Worm (Caenorhabditis elegans): Measurements from ENCODE around the gene Y57G11C.52.

The Y57G11C.52 gene

DNA sequence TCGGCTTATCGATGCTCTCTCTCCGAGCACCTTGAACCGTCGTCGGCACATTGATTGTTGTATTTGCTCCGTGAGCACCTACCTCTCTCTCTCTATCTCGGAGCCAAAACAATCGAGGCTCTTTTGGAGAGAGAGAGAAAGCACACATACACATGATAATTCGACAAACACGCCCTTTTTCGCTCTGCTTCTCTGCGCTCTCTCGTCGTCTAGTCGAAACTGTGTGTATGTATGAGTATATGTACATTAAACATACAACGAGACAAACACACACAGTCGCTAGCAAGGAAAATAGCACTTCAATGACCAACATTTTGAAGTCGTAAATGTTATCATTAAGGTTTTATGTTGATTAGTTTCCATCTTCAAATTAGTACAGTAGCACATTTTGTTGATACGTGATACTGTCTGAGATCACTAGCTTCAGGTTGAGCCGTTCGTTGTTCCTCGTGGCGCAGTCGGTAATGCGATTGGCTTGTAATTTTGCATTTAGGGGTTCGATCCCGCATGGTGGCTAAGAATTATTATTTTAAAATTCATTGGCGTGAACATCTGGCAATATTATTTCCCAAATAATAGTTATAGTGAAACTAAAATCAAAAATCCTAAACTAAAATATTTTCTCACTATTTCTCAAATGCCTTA, 21.2 kb downstream of the Y57G11C.52 start (continued):
- TF ChIP-seq ceh-6 (GFP tag; optimal IDR thresholded peaks at IDR 0.05): no peak
- TF ChIP-seq ceh-14 (tag; optimal IDR thresholded peaks at IDR 0.05): no peak
- peak; percentile 44 for TF ChIP-seq T23F11.4 (GFP tag; optimal IDR thresholded peaks at IDR 0.05)
- TF ChIP-seq zip-5 (tag; optimal IDR thresholded peaks at IDR 0.05): no peak
- TF ChIP-seq F13H6.1 (tag; optimal IDR thresholded peaks at IDR 0.05): no peak
- peak; percentile 11 for TF ChIP-seq hlh-30 (tag; optimal IDR thresholded peaks at IDR 0.05; ENCODE audit: insufficient read depth)
- no peak for TF ChIP-seq fkh-10 (GFP tag; optimal IDR thresholded peaks at IDR 0.05)
- TF ChIP-seq ceh-2 (tag; optimal IDR thresholded peaks at IDR 0.05): no peak
- TF ChIP-seq ceh-24 (tag; optimal IDR thresholded peaks at IDR 0.05): no peak
- no peak for TF ChIP-seq K09A11.1 (tag; optimal IDR thresholded peaks at IDR 0.05; ENCODE audit: insufficient read depth)
- no peak for TF ChIP-seq pros-1 (tag; optimal IDR thresholded peaks at IDR 0.05)
- TF ChIP-seq ref-2 (tag; optimal IDR thresholded peaks at IDR 0.05): no peak
- no peak for TF ChIP-seq madf-2 (tag; optimal IDR thresholded peaks at IDR 0.05)
- no peak for TF ChIP-seq lim-6 (tag; optimal IDR thresholded peaks at IDR 0.05)
- no peak for TF ChIP-seq ceh-30 (tag; optimal IDR thresholded peaks at IDR 0.05)
- no peak for TF ChIP-seq hlh-6 (tag; optimal IDR thresholded peaks at IDR 0.05)
- TF ChIP-seq hlh-15 (tag; optimal IDR thresholded peaks at IDR 0.05): no peak
- no peak for TF ChIP-seq ceh-45 (GFP tag; IDR thresholded peaks at IDR 0.05)
- peak; percentile 24 for TF ChIP-seq sox-4 (tag; optimal IDR thresholded peaks at IDR 0.05)
- no peak for TF ChIP-seq hlh-8 (tag; optimal IDR thresholded peaks at IDR 0.05)
- TF ChIP-seq nhr-11 (tag; optimal IDR thresholded peaks at IDR 0.05): no peak
- no peak for TF ChIP-seq unc-86 (tag; optimal IDR thresholded peaks at IDR 0.05)
- no peak for TF ChIP-seq ztf-16 (tag; optimal IDR thresholded peaks at IDR 0.05)
- peak; percentile 50 for TF ChIP-seq ceh-22 (tag; optimal IDR thresholded peaks at IDR 0.05)
- peak; percentile 69 for TF ChIP-seq pha-2 (tag; optimal IDR thresholded peaks at IDR 0.05)
- TF ChIP-seq pat-9 (tag; optimal IDR thresholded peaks at IDR 0.05): no peak
- TF ChIP-seq syd-9 (tag; optimal IDR thresholded peaks at IDR 0.05): no peak
- no peak for TF ChIP-seq pqm-1 (tag; optimal IDR thresholded peaks at IDR 0.05)
- no peak for TF ChIP-seq gmeb-2 (tag; optimal IDR thresholded peaks at IDR 0.05)
- TF ChIP-seq ama-1 (optimal IDR thresholded peaks at IDR 0.05): no peak
- peak; percentile 58 for TF ChIP-seq elt-2 (tag; optimal IDR thresholded peaks at IDR 0.05)
- no peak for TF ChIP-seq eyg-1 (tag; optimal IDR thresholded peaks at IDR 0.05)
- TF ChIP-seq pax-1 (tag; optimal IDR thresholded peaks at IDR 0.05): peak; percentile 25
- no peak for TF ChIP-seq ceh-48 (tag; optimal IDR thresholded peaks at IDR 0.05)
- no peak for TF ChIP-seq ceh-9 (tag; optimal IDR thresholded peaks at IDR 0.05)
- no peak for TF ChIP-seq dmd-4 (tag; optimal IDR thresholded peaks at IDR 0.05; ENCODE audit: borderline replicate concordance)

DNA sequence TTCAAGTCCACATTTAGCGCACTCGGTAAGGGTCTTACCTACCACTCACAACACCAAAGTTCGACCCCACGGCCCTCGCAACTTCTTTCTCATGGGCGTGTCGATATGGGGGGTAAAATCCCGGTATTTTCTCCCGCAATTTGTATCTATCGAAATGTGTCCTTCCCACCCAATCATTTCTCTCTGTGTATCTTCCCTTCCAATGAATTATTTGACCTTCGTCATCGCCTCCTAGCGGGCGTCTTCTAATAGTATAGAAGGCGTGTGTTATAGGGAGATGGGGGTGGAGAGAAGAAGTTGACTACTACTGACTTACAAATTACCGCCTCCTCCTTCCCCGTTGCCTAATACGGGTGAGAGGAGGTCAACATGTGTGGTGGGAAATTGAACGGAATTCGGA, 22.8 kb downstream of the Y57G11C.52 start:
- TF ChIP-seq rnt-1 (tag; optimal IDR thresholded peaks at IDR 0.05) (peak; percentile 33), Y22D7AL.16 (tag; optimal IDR thresholded peaks at IDR 0.05) (no peak), ceh-31 (tag; optimal IDR thresholded peaks at IDR 0.05) (peak; percentile 32), pros-1 (tag; optimal IDR thresholded peaks at IDR 0.05) (no peak), ztf-16 (tag; optimal IDR thresholded peaks at IDR 0.05) (peak; percentile 14), nfya-1 (tag; optimal IDR thresholded peaks at IDR 0.05) (peak; percentile 9), unc-42 (tag; optimal IDR thresholded peaks at IDR 0.05) (peak; percentile 40)

DNA sequence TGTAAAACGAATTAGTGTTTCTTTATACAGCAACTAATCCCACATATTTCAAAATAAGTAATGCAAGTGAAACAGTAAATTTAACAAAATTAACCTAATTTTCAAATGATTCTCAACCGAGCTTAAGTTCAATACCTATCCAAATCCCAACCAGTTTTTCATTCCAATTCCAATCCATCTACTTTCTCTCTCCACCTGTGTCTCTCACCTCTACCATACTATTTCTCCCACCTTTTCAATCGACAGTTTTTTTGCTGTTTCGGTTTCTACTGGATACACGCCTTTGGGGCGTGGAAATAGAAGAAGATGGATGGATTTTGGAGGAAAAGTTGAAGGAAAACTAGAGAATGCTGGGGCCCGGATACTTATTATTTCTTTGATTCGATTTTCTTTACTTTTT, 23.9 kb downstream of the Y57G11C.52 start:
- TF ChIP-seq F13H6.1 (tag; optimal IDR thresholded peaks at IDR 0.05) (no peak), hlh-30 (tag; optimal IDR thresholded peaks at IDR 0.05; ENCODE audit: insufficient read depth) (no peak), pha-4 (tag; optimal IDR thresholded peaks at IDR 0.05) (no peak), K02D7.2 (tag; optimal IDR thresholded peaks at IDR 0.05) (no peak), ceh-19 (GFP tag; optimal IDR thresholded peaks at IDR 0.05) (no peak), ceh-14 (tag; optimal IDR thresholded peaks at IDR 0.05) (no peak), sox-4 (tag; optimal IDR thresholded peaks at IDR 0.05) (no peak), ceh-31 (tag; optimal IDR thresholded peaks at IDR 0.05) (no peak), zip-5 (tag; optimal IDR thresholded peaks at IDR 0.05) (no peak), pqm-1 (tag; optimal IDR thresholded peaks at IDR 0.05) (no peak), tbx-2 (tag; optimal IDR thresholded peaks at IDR 0.05) (no peak), ceh-18 (tag; optimal IDR thresholded peaks at IDR 0.05) (no peak), gmeb-2 (tag; optimal IDR thresholded peaks at IDR 0.05) (no peak), K09A11.1 (tag; optimal IDR thresholded peaks at IDR 0.05; ENCODE audit: insufficient read depth) (no peak), ceh-22 (tag; optimal IDR thresholded peaks at IDR 0.05) (no peak), ceh-30 (tag; optimal IDR thresholded peaks at IDR 0.05) (no peak)
